Fruit fly (Drosophila melanogaster) whole organism, adult: ENCODE measurements around the gene Cpr67Fa2.

ENCODE experiments used
- CG7045 ChIP-seq: fragments of 200-800 bp; sonication (Bioruptor generic); optimal IDR thresholded peaks from 2 replicates; lab custom pipeline; 2017; ENCODE audit warnings: missing biosample characterization, mild to moderate bottlenecking, missing genetic modification characterization
- bab1 ChIP-seq: fragments of 200-800 bp; sonication (Bioruptor generic); optimal IDR thresholded peaks from 3 replicates; lab custom pipeline; 2019; ENCODE audit warnings: missing biosample characterization, mild to moderate bottlenecking, missing genetic modification characterization, moderate library complexity
- kay ChIP-seq: fragments of 200-800 bp; sonication (Bioruptor generic); peaks from one replicate; lab custom pipeline; 2016; ENCODE audit warnings: missing biosample characterization, missing genetic modification characterization, borderline replicate concordance
- pad ChIP-seq: fragments of 200-800 bp; sonication (Bioruptor generic); optimal IDR thresholded peaks from 3 replicates; lab custom pipeline; 2017; ENCODE audit warnings: missing biosample characterization, missing genetic modification characterization, mild to moderate bottlenecking, moderate library complexity, missing genetic modification reagents

dm6 chr3L:10894159-10894558 lies 2.6 kb downstream of the Cpr67Fa2 start, which contains the start of gene Cpr67Fb:
- TF ChIP-seq pad (GFP tag; lab: Kevin White, UChicago) (no peak), kay (GFP tag; lab: Kevin White, UChicago) (no peak), bab1 (GFP tag; lab: Kevin White, UChicago) (no peak), CG7045 (GFP tag; lab: Kevin White, UChicago) (no peak)
